Worm (Caenorhabditis elegans): ENCODE measurements around the gene nhr-177.

Gene nhr-177

ce11 chrV:1611570-1611969, 1.5 kb downstream of the nhr-177 start:
- TF ChIP-seq tra-1 (GFP tag; IDR thresholded peaks at IDR 0.05) (no peak), zfp-3 (GFP tag; conservative IDR thresholded peaks at IDR 0.05) (no peak), ceh-32 (tag; optimal IDR thresholded peaks at IDR 0.05; ENCODE audit: poor library complexity) (no peak), aha-1 (tag) (peak; percentile 95), nhr-48 (tag; optimal IDR thresholded peaks at IDR 0.05) (no peak), unc-62 (GFP tag; optimal IDR thresholded peaks at IDR 0.05 in 1 of 2) (peak in 1 of 2 experiments; percentile 1), unc-62 (tag; optimal IDR thresholded peaks at IDR 0.05) (no peak), lin-13 (GFP tag; optimal IDR thresholded peaks at IDR 0.05) (no peak), lim-7 (GFP tag; IDR thresholded peaks at IDR 0.05) (no peak)

- TF ChIP-seq F26F4.8 (GFP tag; conservative IDR thresholded peaks at IDR 0.05) (no peak), zfp-2 (tag; optimal IDR thresholded peaks at IDR 0.05) (no peak), nhr-10 (tag; optimal IDR thresholded peaks at IDR 0.05) (no peak), madf-9 (GFP tag; conservative IDR thresholded peaks at IDR 0.05) (no peak), saeg-2 (GFP tag; IDR thresholded peaks at IDR 0.05) (no peak), ceh-32 (tag; optimal IDR thresholded peaks at IDR 0.05; ENCODE audit: poor library complexity) (no peak)
These were observed 4.7 kb downstream of the nhr-177 start, which contains the start of gene srbc-41 for ce11 chrV:1614726-1615125. Gene srbc-41, minus strand, starts transcription at chrV:1614826.

ce11 chrV:1618760-1619159, 8.7 kb downstream of the nhr-177 start, which contains the start of gene nhr-179:
Gene nhr-179, minus strand, starts transcription at chrV:1618860.
- TF ChIP-seq zfp-2 (tag; optimal IDR thresholded peaks at IDR 0.05) (no peak), ceh-32 (tag; optimal IDR thresholded peaks at IDR 0.05; ENCODE audit: poor library complexity) (no peak), mxl-3 (GFP tag; optimal IDR thresholded peaks at IDR 0.05) (no peak), ZK337.2 (GFP tag; IDR thresholded peaks at IDR 0.05) (no peak), lin-39 (tag; optimal IDR thresholded peaks at IDR 0.05) (no peak), T26A8.4 (GFP tag; IDR thresholded peaks at IDR 0.05) (no peak), dmd-9 (GFP tag; IDR thresholded peaks at IDR 0.05) (no peak), ceh-28 (tag; optimal IDR thresholded peaks at IDR 0.05) (no peak), php-3 (GFP tag; IDR thresholded peaks at IDR 0.05) (no peak), daf-16 (GFP tag; optimal IDR thresholded peaks at IDR 0.05) (no peak), daf-16 (tag; optimal IDR thresholded peaks at IDR 0.05) (no peak), skn-1 (tag; optimal IDR thresholded peaks at IDR 0.05) (no peak), ZK546.5 (tag; optimal IDR thresholded peaks at IDR 0.05) (no peak), aha-1 (tag) (no peak), lin-29 (GFP tag; IDR thresholded peaks at IDR 0.05) (no peak), saeg-2 (GFP tag; IDR thresholded peaks at IDR 0.05) (no peak), nhr-48 (tag; optimal IDR thresholded peaks at IDR 0.05) (no peak), Y5F2A.4 (GFP tag; optimal IDR thresholded peaks at IDR 0.05) (no peak), mdt-29 (GFP tag; IDR thresholded peaks at IDR 0.05) (no peak), sdz-12 (GFP tag; optimal IDR thresholded peaks at IDR 0.05) (no peak)

- TF ChIP-seq sdz-12 (GFP tag; optimal IDR thresholded peaks at IDR 0.05) (no peak), dmd-6 (GFP tag; IDR thresholded peaks at IDR 0.05) (peak; percentile 15; the same call in 1 of the 2 replicates), dve-1 (tag; optimal IDR thresholded peaks at IDR 0.05; ENCODE audit: insufficient read depth) (peak; percentile 20), vab-7 (GFP tag; IDR thresholded peaks at IDR 0.05) (no peak)
These were observed 10.5 kb downstream of the nhr-177 start for ce11 chrV:1620537-1620936.

ce11 chrV:1621494-1621893, 11.4 kb downstream of the nhr-177 start, which contains the start of gene nhr-117:
Gene nhr-117, minus strand, starts transcription at chrV:1621520.
- TF ChIP-seq hlh-30 (tag; optimal IDR thresholded peaks at IDR 0.05; ENCODE audit: insufficient read depth): peak; percentile 48
- TF ChIP-seq nhr-111 (GFP tag; optimal IDR thresholded peaks at IDR 0.05): no peak
- TF ChIP-seq hlh-11 (tag; optimal IDR thresholded peaks at IDR 0.05): peak; percentile 29
- TF ChIP-seq mdl-1 (tag; optimal IDR thresholded peaks at IDR 0.05): no peak
- TF ChIP-seq nhr-77 (tag; optimal IDR thresholded peaks at IDR 0.05): peak; percentile 25
- TF ChIP-seq T26A8.4 (GFP tag; IDR thresholded peaks at IDR 0.05): no peak
- no peak for TF ChIP-seq daf-16 (GFP tag; optimal IDR thresholded peaks at IDR 0.05)
- TF ChIP-seq daf-16 (tag; optimal IDR thresholded peaks at IDR 0.05): peak; percentile 83

Data from whole organism, L4 larva.